Fruit fly (Drosophila melanogaster) whole organism, adult: ENCODE results near the gene CG46510.
"Not testable (repeated sequence)": the region's sequence is repeated elsewhere in the genome, so short reads cannot be mapped to it uniquely, and the experiment has no call there.

Experiments used
- CG11617 ChIP-seq: fragments of 200-800 bp; sonication (Bioruptor generic); optimal IDR thresholded peaks from 2 replicates; lab custom pipeline; 2017; ENCODE audit warnings: mild to moderate bottlenecking, missing biosample characterization, missing genetic modification reagents, missing genetic modification characterization
- CG12768 ChIP-seq: fragments of 200-800 bp; sonication (Bioruptor generic); optimal IDR thresholded peaks from 2 replicates; lab custom pipeline; 2017; ENCODE audit warnings: missing biosample characterization, missing genetic modification characterization, mild to moderate bottlenecking, moderate library complexity, missing genetic modification reagents
- CG14711 ChIP-seq: fragments of 200-800 bp; sonication (Bioruptor generic); optimal IDR thresholded peaks from 2 replicates; lab custom pipeline; 2018; ENCODE audit warnings: missing biosample characterization, mild to moderate bottlenecking, missing genetic modification characterization, moderate library complexity
- CG1620 ChIP-seq: fragments of 200-800 bp; sonication (Bioruptor generic); optimal IDR thresholded peaks from 2 replicates; lab custom pipeline; 2016; ENCODE audit warnings: missing biosample characterization, missing genetic modification characterization
- CG33017 ChIP-seq: fragments of 200-800 bp; sonication (Bioruptor generic); optimal IDR thresholded peaks from 2 replicates; lab custom pipeline; 2018; ENCODE audit warnings: missing biosample characterization, mild to moderate bottlenecking, missing genetic modification characterization, moderate library complexity
- CG5204 ChIP-seq: fragments of 200-800 bp; sonication (Bioruptor generic); optimal IDR thresholded peaks from 2 replicates; lab custom pipeline; 2016; ENCODE audit warnings: missing biosample characterization, missing genetic modification characterization
- CG7045 ChIP-seq: fragments of 200-800 bp; sonication (Bioruptor generic); optimal IDR thresholded peaks from 2 replicates; lab custom pipeline; 2017; ENCODE audit warnings: missing biosample characterization, mild to moderate bottlenecking, missing genetic modification characterization
- CG7101 ChIP-seq: fragments of 200-800 bp; sonication (Bioruptor generic); optimal IDR thresholded peaks from 2 replicates; lab custom pipeline; 2018; ENCODE audit warnings: missing biosample characterization, mild to moderate bottlenecking, missing genetic modification characterization, moderate library complexity
- Clk ChIP-seq: fragments of 200-800 bp; sonication (Bioruptor generic); optimal IDR thresholded peaks from 2 replicates; lab custom pipeline; 2017; ENCODE audit warnings: missing biosample characterization, missing genetic modification characterization
- Crg-1 ChIP-seq: fragments of 200-800 bp; sonication (Bioruptor generic); optimal IDR thresholded peaks from 2 replicates; lab custom pipeline; 2016; ENCODE audit warnings: missing biosample characterization, missing genetic modification characterization
- Hr96 ChIP-seq: fragments of 200-800 bp; sonication (Bioruptor generic); optimal IDR thresholded peaks from 2 replicates; lab custom pipeline; 2016; ENCODE audit warnings: missing biosample characterization, missing genetic modification characterization
- Mnt ChIP-seq: fragments of 200-800 bp; sonication (Bioruptor generic); optimal IDR thresholded peaks from 2 replicates; lab custom pipeline; 2016; ENCODE audit warnings: missing biosample characterization, mild to moderate bottlenecking, missing genetic modification characterization
- bab1 ChIP-seq: fragments of 200-800 bp; sonication (Bioruptor generic); optimal IDR thresholded peaks from 3 replicates; lab custom pipeline; 2019; ENCODE audit warnings: missing biosample characterization, mild to moderate bottlenecking, missing genetic modification characterization, moderate library complexity
- cic ChIP-seq: fragments of 200-800 bp; sonication (Bioruptor generic); optimal IDR thresholded peaks from 2 replicates; lab custom pipeline; 2017; ENCODE audit warnings: missing biosample characterization, mild to moderate bottlenecking, missing genetic modification characterization, moderate library complexity
- cnc ChIP-seq, 2 experiments: fragments of >200 bp; optimal IDR thresholded peaks; 2 replicates each; lab custom pipeline; 2017
- ovo ChIP-seq: fragments of 200-800 bp; sonication (Bioruptor generic); optimal IDR thresholded peaks from 2 replicates; lab custom pipeline; 2016; ENCODE audit warnings: missing biosample characterization, missing genetic modification characterization

The CG46510 gene

dm6 chrX:22177205-22177604 lies at the start of gene CG46510:
Gene CG46510 (plus strand): TSS chrX:22177505.
- not testable (repeated sequence) for TF ChIP-seq ovo (GFP tag; lab: Kevin White, UChicago); CG12768; Clk

dm6 chrX:22142758-22143157 lies 34.5 kb upstream of the CG46510 start, which contains the start of gene CG40813:
Gene CG40813 (plus strand): TSS chrX:22143058.
- TF ChIP-seq Hr96 (GFP tag; lab: Kevin White, UChicago); Clk; CG12768: not testable (repeated sequence)

dm6 chrX:22147489-22147888 lies 29.8 kb upstream of the CG46510 start, which contains the start of gene CG46504:
Gene CG46504 (plus strand): TSS chrX:22147789.
- not testable (repeated sequence) for TF ChIP-seq CG7101 (tag; lab: Kevin White, UChicago); cic (GFP tag; lab: Kevin White, UChicago); CG12768

- TF ChIP-seq CG33017; Clk; CG14711 (tag; lab: Kevin White, UChicago): not testable (repeated sequence)
These were observed 24.8 kb upstream of the CG46510 start, which contains the start of gene CG46505 for dm6 chrX:22152542-22152941. Gene CG46505 (plus strand): TSS chrX:22152842.

- not testable (repeated sequence) for TF ChIP-seq CG11617, CG5204, ovo (GFP tag; lab: Kevin White, UChicago)
These were observed 19.7 kb upstream of the CG46510 start, which contains the start of gene CG46506 for dm6 chrX:22157587-22157986. Gene CG46506 (plus strand): TSS chrX:22157887.

dm6 chrX:22162623-22163022 lies 14.7 kb upstream of the CG46510 start, which contains the start of gene CG46507:
Gene CG46507 (plus strand): TSS chrX:22162923.
- not testable (repeated sequence) for TF ChIP-seq ovo (GFP tag; lab: Kevin White, UChicago); Hr96 (GFP tag; lab: Kevin White, UChicago); cnc (optimal IDR thresholded peaks at IDR 0.05; lab: Kevin White, UChicago)

- not testable (repeated sequence) for TF ChIP-seq CG1620 (GFP tag; lab: Kevin White, UChicago); CG5204 (GFP tag; lab: Kevin White, UChicago); Clk
These were observed 9.9 kb upstream of the CG46510 start, which contains the start of gene CG46508 for dm6 chrX:22167355-22167754. Gene CG46508 (plus strand): TSS chrX:22167655.

- not testable (repeated sequence) for TF ChIP-seq bab1; Clk; cnc (optimal IDR thresholded peaks at IDR 0.05; lab: Kevin White, UChicago)
These were observed 5.0 kb upstream of the CG46510 start, which contains the start of gene CG46509 for dm6 chrX:22172341-22172740. Gene CG46509 (plus strand): TSS chrX:22172641.

dm6 chrX:22182193-22182592 lies 4.9 kb downstream of the CG46510 start, which contains the start of gene CG46511:
Gene CG46511 (plus strand): TSS chrX:22182493.
- not testable (repeated sequence) for TF ChIP-seq Clk, CG7045, CG12768

- TF ChIP-seq Mnt, CG12768, CG7045: not testable (repeated sequence)
These were observed 9.8 kb downstream of the CG46510 start, which contains the start of gene CG46512 for dm6 chrX:22187070-22187469. Gene CG46512 (plus strand): TSS chrX:22187370.

- not testable (repeated sequence) for TF ChIP-seq Crg-1, cic, CG5204 (GFP tag; lab: Kevin White, UChicago)
These were observed 14.7 kb downstream of the CG46510 start, which contains the start of gene CG46513 for dm6 chrX:22191973-22192372. Gene CG46513 (plus strand): TSS chrX:22192273.
